Worm (Caenorhabditis elegans): Measurements from ENCODE around the gene nipi-3.

nipi-3 gene

DNA sequence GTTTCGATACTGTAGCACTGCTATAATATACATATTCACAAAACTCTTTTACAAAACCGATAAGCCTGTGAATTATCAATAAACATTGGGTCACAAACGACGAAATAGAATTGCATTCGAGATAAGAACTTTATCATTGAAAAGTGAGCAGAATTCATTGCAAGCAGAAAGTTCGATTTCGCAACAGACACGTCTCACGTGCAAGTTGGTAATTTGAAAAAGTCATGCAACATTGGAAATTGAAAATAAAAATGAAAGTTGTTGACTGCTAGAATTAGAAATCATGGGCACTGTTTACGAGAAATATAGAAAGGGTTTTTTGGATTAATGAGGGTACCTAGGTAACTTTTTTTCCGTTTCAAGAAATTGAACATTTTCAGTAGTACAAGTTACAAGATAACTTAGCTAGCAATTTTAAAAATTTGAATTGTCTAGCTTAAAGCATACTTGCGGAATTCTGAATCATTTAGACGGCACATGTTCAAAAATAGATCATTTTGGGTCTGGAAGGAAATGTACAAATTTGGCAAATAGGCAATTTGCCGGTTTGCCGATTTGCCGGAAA is 2.8 kb downstream of the nipi-3 start (continued):
- TF ChIP-seq dmd-8 (GFP tag; IDR thresholded peaks at IDR 0.05) (0 out of 2 replicates have a peak, but pooled peaks have one; percentile 8), jun-1 (tag; optimal IDR thresholded peaks at IDR 0.05) (peak; percentile 12), zfp-2 (tag; optimal IDR thresholded peaks at IDR 0.05) (no peak), lin-13 (GFP tag; optimal IDR thresholded peaks at IDR 0.05) (peak; percentile 92), nhr-237 (tag; optimal IDR thresholded peaks at IDR 0.05) (no peak), set-16 (GFP tag; IDR thresholded peaks at IDR 0.05) (no peak), ZK337.2 (GFP tag; IDR thresholded peaks at IDR 0.05) (no peak), Y5F2A.4 (GFP tag; optimal IDR thresholded peaks at IDR 0.05) (no peak), nhr-10 (tag; optimal IDR thresholded peaks at IDR 0.05) (peak; percentile 93), lim-7 (GFP tag; IDR thresholded peaks at IDR 0.05) (peak; percentile 48; the same call in 1 of the 2 replicates), egl-27 (tag; optimal IDR thresholded peaks at IDR 0.05) (no peak), nhr-41 (GFP tag; IDR thresholded peaks at IDR 0.05) (no peak), Y48G9A.11 (GFP tag; IDR thresholded peaks at IDR 0.05) (no peak), unc-39 (tag; optimal IDR thresholded peaks at IDR 0.05) (no peak), nhr-25 (tag; optimal IDR thresholded peaks at IDR 0.05; ENCODE audit: borderline replicate concordance, insufficient read depth) (no peak), fkh-10 (GFP tag; optimal IDR thresholded peaks at IDR 0.05) (no peak), arid-1 (GFP tag; conservative IDR thresholded peaks at IDR 0.05) (peak; percentile 66), zfp-3 (GFP tag; conservative IDR thresholded peaks at IDR 0.05) (0 out of 2 replicates have a peak, but pooled peaks have one; percentile 63), rbr-2 (tag; optimal IDR thresholded peaks at IDR 0.05) (no peak)

DNA sequence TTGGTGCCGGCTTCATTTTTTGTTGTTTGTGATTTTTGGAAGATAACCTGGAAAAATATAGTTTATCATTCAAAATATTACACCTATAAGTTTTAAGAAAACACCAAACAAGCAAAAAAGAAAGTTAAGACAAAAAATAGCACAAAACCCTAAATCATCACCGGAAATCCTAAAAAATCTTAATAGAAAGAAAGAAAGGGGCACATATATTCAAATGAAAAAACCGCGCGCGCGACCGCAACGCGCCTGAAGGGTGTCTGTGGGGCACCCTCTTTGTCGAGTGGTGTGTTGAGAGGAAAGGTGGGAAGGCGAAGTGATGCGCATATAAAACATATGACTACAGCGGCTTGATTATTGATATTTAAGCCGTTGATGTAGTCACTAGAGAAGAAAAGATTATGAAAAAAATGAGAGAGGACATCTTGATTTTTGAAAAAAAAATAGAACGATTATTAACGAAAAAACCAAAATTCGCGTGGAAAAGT is 6.0 kb downstream of the nipi-3 start, which contains the start of gene K09E9.3:
Gene K09E9.3 (minus strand): TSS at position 51 of the 485 bp plus-strand sequence.
- TF ChIP-seq php-3 (GFP tag; IDR thresholded peaks at IDR 0.05): no peak
- no peak for TF ChIP-seq zip-11 (GFP tag; IDR thresholded peaks at IDR 0.05)
- peak; percentile 75 for TF ChIP-seq nhr-6 (tag; optimal IDR thresholded peaks at IDR 0.05)
- TF ChIP-seq ztf-7 (tag; optimal IDR thresholded peaks at IDR 0.05): no peak
- TF ChIP-seq attf-4 (tag; optimal IDR thresholded peaks at IDR 0.05): no peak
- TF ChIP-seq mes-2 (tag; optimal IDR thresholded peaks at IDR 0.05; ENCODE audit: poor library complexity, severe bottlenecking): peak; percentile 57
- no peak for TF ChIP-seq zfp-2 (tag; optimal IDR thresholded peaks at IDR 0.05)
- no peak for TF ChIP-seq sdz-12 (GFP tag; optimal IDR thresholded peaks at IDR 0.05)
- no peak for TF ChIP-seq nhr-76 (tag; optimal IDR thresholded peaks at IDR 0.05)
- TF ChIP-seq spr-3 (GFP tag; optimal IDR thresholded peaks at IDR 0.05): no peak
- no peak for TF ChIP-seq dmd-9 (GFP tag; IDR thresholded peaks at IDR 0.05)
- TF ChIP-seq ceh-82 (tag; optimal IDR thresholded peaks at IDR 0.05): no peak
- TF ChIP-seq saeg-2 (GFP tag; IDR thresholded peaks at IDR 0.05): no peak
- TF ChIP-seq spr-1 (tag; optimal IDR thresholded peaks at IDR 0.05): no peak
- TF ChIP-seq ceh-28 (tag; optimal IDR thresholded peaks at IDR 0.05): no peak
- no peak for TF ChIP-seq egl-27 (tag; optimal IDR thresholded peaks at IDR 0.05)
- no peak for TF ChIP-seq madf-9 (GFP tag; conservative IDR thresholded peaks at IDR 0.05)
- TF ChIP-seq mep-1 (tag; optimal IDR thresholded peaks at IDR 0.05): peak; percentile 34
- TF ChIP-seq nhr-42 (GFP tag; IDR thresholded peaks at IDR 0.05): no peak
- TF ChIP-seq duxl-1 (tag; optimal IDR thresholded peaks at IDR 0.05; ENCODE audit: poor library complexity): no peak
- TF ChIP-seq mxl-2 (GFP tag; conservative IDR thresholded peaks at IDR 0.05): no peak
- peak; percentile 17 for TF ChIP-seq rbr-2 (tag; optimal IDR thresholded peaks at IDR 0.05)
- no peak for TF ChIP-seq lin-15B (tag; optimal IDR thresholded peaks at IDR 0.05)
- TF ChIP-seq hlh-30 (tag; optimal IDR thresholded peaks at IDR 0.05; ENCODE audit: insufficient read depth): peak; percentile 19
- TF ChIP-seq lim-7 (GFP tag; IDR thresholded peaks at IDR 0.05): no peak
- TF ChIP-seq fos-1 (tag; optimal IDR thresholded peaks at IDR 0.05): no peak
- no peak for TF ChIP-seq lin-13 (GFP tag; optimal IDR thresholded peaks at IDR 0.05)
- no peak for TF ChIP-seq mdt-29 (GFP tag; IDR thresholded peaks at IDR 0.05)
- no peak for TF ChIP-seq daf-19 (GFP tag; conservative IDR thresholded peaks at IDR 0.05)
- no peak for TF ChIP-seq egl-43 (GFP tag; IDR thresholded peaks at IDR 0.05)
- TF ChIP-seq Y105C5A.15 (GFP tag; IDR thresholded peaks at IDR 0.05): no peak
- peak; percentile 61 for TF ChIP-seq aha-1 (tag)
- no peak for TF ChIP-seq nhr-28 (tag; optimal IDR thresholded peaks at IDR 0.05)
- peak; percentile 1 for TF ChIP-seq nhr-102 (tag; optimal IDR thresholded peaks at IDR 0.05)
- no peak for TF ChIP-seq nhr-237 (tag; optimal IDR thresholded peaks at IDR 0.05)
- no peak for TF ChIP-seq Y75B8A.6 (GFP tag; IDR thresholded peaks at IDR 0.05)
- TF ChIP-seq zip-2 (tag; optimal IDR thresholded peaks at IDR 0.05): no peak

Measured in whole organism, L4 larva.